Fruit fly (Drosophila melanogaster) whole organism, pupa: ENCODE results near the gene RhoGAP18B.

ENCODE experiments used
- CG13204 ChIP-seq: fragments of 200-800 bp; sonication (Bioruptor generic); optimal IDR thresholded peaks from 2 replicates; lab custom pipeline; 2018; ENCODE audit warnings: missing biosample characterization, mild to moderate bottlenecking, missing genetic modification characterization, moderate library complexity
- CG17806 ChIP-seq: fragments of 200-800 bp; sonication (Bioruptor generic); optimal IDR thresholded peaks from 2 replicates; lab custom pipeline; 2018; ENCODE audit warnings: missing biosample characterization, mild to moderate bottlenecking, missing genetic modification characterization, moderate library complexity
- CG32121 ChIP-seq: fragments of 200-800 bp; sonication (Bioruptor generic); IDR thresholded peaks from 2 replicates; pipeline ENCODE4 v1.3.6; 2022; ENCODE audit warnings: missing biosample characterization, missing genetic modification characterization
- CG34367 ChIP-seq: fragments of 200-800 bp; sonication (Bioruptor generic); optimal IDR thresholded peaks from 2 replicates; lab custom pipeline; 2018; ENCODE audit warnings: missing biosample characterization, mild to moderate bottlenecking, missing genetic modification characterization
- CG4496 ChIP-seq: fragments of 200-800 bp; sonication (Bioruptor generic); IDR thresholded peaks from 3 replicates; pipeline ENCODE4 v1.3.6; 2022; ENCODE audit warnings: missing biosample characterization, missing genetic modification characterization
- D1 ChIP-seq: fragments of 200-800 bp; sonication (Bioruptor generic); optimal IDR thresholded peaks from 2 replicates; lab custom pipeline; 2018; ENCODE audit warnings: missing biosample characterization, mild to moderate bottlenecking, missing genetic modification characterization, moderate library complexity
- Pif1B ChIP-seq: fragments of 200-800 bp; sonication (Bioruptor generic); optimal IDR thresholded peaks from 3 replicates; lab custom pipeline; 2016; ENCODE audit warnings: missing biosample characterization, missing genetic modification characterization
- fd96Ca ChIP-seq: fragments of 200-800 bp; sonication (Bioruptor generic); IDR thresholded peaks from 3 replicates; pipeline ENCODE4 v1.3.6; 2022; ENCODE audit warnings: missing biosample characterization, missing genetic modification characterization
- rn ChIP-seq: fragments of 200-800 bp; sonication (Bioruptor generic); IDR thresholded peaks from 2 replicates; pipeline ENCODE4 v1.3.6; 2022; ENCODE audit warnings: missing biosample characterization, missing genetic modification characterization

DNA sequence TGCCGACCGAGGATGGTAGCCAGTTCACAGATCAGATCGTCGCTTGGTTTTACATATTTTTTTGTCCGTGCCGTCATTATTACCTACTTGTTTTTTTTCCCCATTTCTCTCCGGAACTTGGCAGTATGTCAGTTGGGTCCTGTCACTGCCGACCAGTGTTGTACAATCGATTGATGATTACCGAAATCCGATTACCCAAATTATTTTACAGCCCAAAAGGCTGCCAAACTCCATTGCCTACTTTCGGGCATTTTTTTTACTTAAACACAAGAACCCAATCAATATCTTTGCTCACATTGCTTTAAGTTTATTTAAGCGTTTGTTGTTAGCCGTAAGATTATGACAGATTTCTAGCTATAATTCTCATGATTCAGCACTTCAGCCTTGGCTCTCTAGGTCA lies 3.9 kb upstream of the RhoGAP18B start, which contains the start of gene Inx5:
- TF ChIP-seq D1 (no peak), CG32121 (GFP tag; lab: Robert Waterston, UW) (no peak), CG34367 (no peak), rn (no peak), Pif1B (GFP tag; lab: Kevin White, UChicago) (no peak), CG4496 (GFP tag; lab: Robert Waterston, UW) (no peak), CG17806 (tag; lab: Kevin White, UChicago) (no peak), CG13204 (GFP tag; lab: Kevin White, UChicago) (no peak), fd96Ca (no peak)
